Fruit fly (Drosophila melanogaster) whole organism, embryonic: ENCODE data around the gene Svil.
A peak's percentile ranks its signal among the peaks of the same experiment; 100 is the strongest.

ENCODE experiments used
- CG1024 ChIP-seq: fragments of 200-800 bp; sonication (Bioruptor generic); IDR thresholded peaks from 2 replicates; pipeline ENCODE4 v1.3.6; 2022; ENCODE audit warnings: missing biosample characterization, missing genetic modification characterization
- CG10321 ChIP-seq: fragments of 200-800 bp; sonication (Bioruptor generic); IDR thresholded peaks from 2 replicates; pipeline ENCODE4 v1.3.6; 2022; ENCODE audit warnings: missing biosample characterization, missing genetic modification characterization
- CG10462 ChIP-seq: fragments of 200-800 bp; sonication (Bioruptor generic); optimal IDR thresholded peaks from 2 replicates; lab custom pipeline; 2016; ENCODE audit warnings: missing biosample characterization, missing genetic modification characterization
- CG14710 ChIP-seq: fragments of 200-800 bp; sonication (Bioruptor generic); optimal IDR thresholded peaks from 3 replicates; lab custom pipeline; 2019; ENCODE audit warnings: missing biosample characterization, mild to moderate bottlenecking, missing genetic modification characterization, moderate library complexity
- CG15073 ChIP-seq: fragments of 200-800 bp; sonication (Bioruptor generic); optimal IDR thresholded peaks from 2 replicates; lab custom pipeline; 2016; ENCODE audit warnings: missing biosample characterization, missing genetic modification characterization
- CG15514 ChIP-seq: fragments of 200-800 bp; sonication (Bioruptor generic); optimal IDR thresholded peaks from 3 replicates; lab custom pipeline; 2017; ENCODE audit warnings: missing biosample characterization, missing genetic modification characterization, mild to moderate bottlenecking, moderate library complexity, missing genetic modification reagents
- CG16863 ChIP-seq: fragments of 200-800 bp; sonication (Bioruptor generic); optimal IDR thresholded peaks from 3 replicates; lab custom pipeline; 2016; ENCODE audit warnings: missing biosample characterization, missing genetic modification characterization
- CG2875 ChIP-seq: fragments of 200-800 bp; sonication (Bioruptor generic); optimal IDR thresholded peaks from 2 replicates; lab custom pipeline; 2017; ENCODE audit warnings: missing biosample characterization, mild to moderate bottlenecking, missing genetic modification characterization, missing genetic modification reagents
- CG31388 ChIP-seq: fragments of 200-800 bp; sonication (Bioruptor generic); optimal IDR thresholded peaks from 2 replicates; lab custom pipeline; 2016; ENCODE audit warnings: missing biosample characterization, missing genetic modification characterization
- CG32767 ChIP-seq: fragments of 200-800 bp; sonication (Bioruptor generic); IDR thresholded peaks from 2 replicates; pipeline ENCODE4 v1.3.6; 2022; ENCODE audit warnings: missing biosample characterization, missing genetic modification characterization
- CG32772 ChIP-seq: fragments of 200-800 bp; sonication (Bioruptor generic); IDR thresholded peaks from 2 replicates; pipeline ENCODE4 v1.3.6; 2022; ENCODE audit warnings: missing biosample characterization, missing genetic modification characterization
- CG3995 ChIP-seq: fragments of 200-800 bp; sonication (Bioruptor generic); optimal IDR thresholded peaks from 3 replicates; lab custom pipeline; 2016; ENCODE audit warnings: missing biosample characterization, missing genetic modification characterization
- CG42726 ChIP-seq: fragments of 200-800 bp; sonication (Bioruptor generic); IDR thresholded peaks from 2 replicates; pipeline ENCODE4 v1.3.6; 2022; ENCODE audit warnings: missing biosample characterization, missing genetic modification characterization; ENCODE audit not compliant: partially characterized antibody
- CG43689 ChIP-seq: fragments of 200-800 bp; sonication (Bioruptor generic); IDR thresholded peaks from 2 replicates; pipeline ENCODE4 v1.3.6; 2022; ENCODE audit warnings: missing biosample characterization, missing genetic modification characterization
- CG4617 ChIP-seq: fragments of 200-800 bp; sonication (Bioruptor generic); optimal IDR thresholded peaks from 3 replicates; lab custom pipeline; 2016; ENCODE audit warnings: missing biosample characterization, missing genetic modification characterization, borderline replicate concordance
- CG4854 ChIP-seq: fragments of 200-800 bp; sonication (Bioruptor generic); optimal IDR thresholded peaks from 2 replicates; lab custom pipeline; 2016; ENCODE audit warnings: missing biosample characterization, missing genetic modification characterization, inconsistent platforms
- CG8359 ChIP-seq: fragments of 200-800 bp; sonication (Bioruptor generic); optimal IDR thresholded peaks from 2 replicates; lab custom pipeline; 2017; ENCODE audit warnings: missing biosample characterization, mild to moderate bottlenecking, missing genetic modification characterization, borderline replicate concordance
- CkIIα-i1 ChIP-seq: fragments of 200-800 bp; sonication (Bioruptor generic); IDR thresholded peaks from 2 replicates; pipeline ENCODE4 v1.3.6; 2022; ENCODE audit warnings: missing biosample characterization, missing genetic modification characterization
- D19B ChIP-seq: fragments of 200-800 bp; sonication (Bioruptor generic); optimal IDR thresholded peaks from 2 replicates; lab custom pipeline; 2017; ENCODE audit warnings: missing biosample characterization, mild to moderate bottlenecking, missing genetic modification characterization
- Dek ChIP-seq: fragments of 200-800 bp; sonication (Bioruptor generic); optimal IDR thresholded peaks from 3 replicates; lab custom pipeline; 2019; ENCODE audit warnings: missing biosample characterization, mild to moderate bottlenecking, missing genetic modification characterization, moderate library complexity
- E2f2 ChIP-seq: fragments of 200-800 bp; sonication (Bioruptor generic); IDR thresholded peaks from 2 replicates; pipeline ENCODE4 v1.3.6; 2022; ENCODE audit warnings: missing biosample characterization, missing genetic modification characterization
- Elba2 ChIP-seq: fragments of 200-800 bp; sonication (Bioruptor generic); optimal IDR thresholded peaks from 3 replicates; lab custom pipeline; 2016; ENCODE audit warnings: missing biosample characterization, missing genetic modification characterization
- GATAe ChIP-seq: fragments of 200-800 bp; sonication (Bioruptor generic); conservative IDR thresholded peaks from 2 replicates; pipeline ENCODE4 v1.3.6; 2022; ENCODE audit warnings: missing biosample characterization, missing genetic modification characterization
- HLH3B ChIP-seq: fragments of 200-800 bp; sonication (Bioruptor generic); IDR thresholded peaks from 2 replicates; pipeline ENCODE4 v1.3.6; 2022; ENCODE audit warnings: missing biosample characterization, missing genetic modification characterization
- HLHmδ ChIP-seq: fragments of 200-800 bp; sonication (Bioruptor generic); optimal IDR thresholded peaks from 2 replicates; lab custom pipeline; 2018; ENCODE audit warnings: missing biosample characterization, mild to moderate bottlenecking, missing genetic modification characterization, moderate library complexity
- Hr39 ChIP-seq: fragments of >200 bp; optimal IDR thresholded peaks from 2 replicates; lab custom pipeline; 2017
- Hsf ChIP-seq: fragments of 200-800 bp; sonication (Bioruptor generic); optimal IDR thresholded peaks from 3 replicates; lab custom pipeline; 2016; ENCODE audit warnings: missing biosample characterization, missing genetic modification characterization
- Kr ChIP-seq: fragments of 200-800 bp; sonication (Bioruptor generic); optimal IDR thresholded peaks from 2 replicates; lab custom pipeline; 2017; ENCODE audit warnings: missing biosample characterization, mild to moderate bottlenecking, missing genetic modification characterization
- Oaz ChIP-seq: fragments of 200-800 bp; sonication (Bioruptor generic); IDR thresholded peaks from 2 replicates; pipeline ENCODE4 v1.3.6; 2022; ENCODE audit warnings: missing biosample characterization, missing genetic modification characterization
- Scr ChIP-seq: fragments of 200-800 bp; sonication (Bioruptor generic); IDR thresholded peaks from 2 replicates; pipeline ENCODE4 v1.3.6; 2022; ENCODE audit warnings: missing biosample characterization, missing genetic modification characterization; ENCODE audit not compliant: partially characterized antibody
- Sin3A ChIP-seq: fragments of >200 bp; optimal IDR thresholded peaks from 2 replicates; lab custom pipeline; 2018
- Tbp ChIP-seq: fragments of >200 bp; optimal IDR thresholded peaks from 2 replicates; lab custom pipeline; 2018; ENCODE audit warnings: missing biosample characterization, missing genetic modification characterization
- YL-1 ChIP-seq: fragments of 200-800 bp; sonication (Bioruptor generic); optimal IDR thresholded peaks from 3 replicates; lab custom pipeline; 2017; ENCODE audit warnings: missing biosample characterization, mild to moderate bottlenecking, missing genetic modification characterization
- ap ChIP-seq: fragments of 200-800 bp; sonication (Bioruptor generic); IDR thresholded peaks from 2 replicates; pipeline ENCODE4 v1.3.6; 2022; ENCODE audit warnings: missing biosample characterization, missing genetic modification characterization
- ara ChIP-seq: fragments of 200-800 bp; sonication (Bioruptor generic); IDR thresholded peaks from 2 replicates; pipeline ENCODE4 v1.3.6; 2022; ENCODE audit warnings: missing biosample characterization, missing genetic modification characterization
- btn ChIP-seq: fragments of 200-800 bp; sonication (Bioruptor generic); optimal IDR thresholded peaks from 2 replicates; lab custom pipeline; 2016; ENCODE audit warnings: missing biosample characterization, missing genetic modification characterization
- cas ChIP-seq: fragments of 200-800 bp; sonication (Bioruptor generic); IDR thresholded peaks from 2 replicates; pipeline ENCODE4 v1.3.6; 2022; ENCODE audit warnings: missing biosample characterization, missing genetic modification characterization
- cato ChIP-seq: fragments of 200-800 bp; sonication (Bioruptor generic); optimal IDR thresholded peaks from 2 replicates; lab custom pipeline; 2016; ENCODE audit warnings: missing biosample characterization, missing genetic modification characterization, borderline replicate concordance
- chm ChIP-seq: fragments of 200-800 bp; sonication (Bioruptor generic); IDR thresholded peaks from 2 replicates; pipeline ENCODE4 v1.3.6; 2022; ENCODE audit warnings: missing biosample characterization, missing genetic modification characterization
- croc ChIP-seq: fragments of 200-800 bp; sonication (Bioruptor generic); conservative IDR thresholded peaks from 3 replicates; pipeline ENCODE4 v1.3.6; 2022; ENCODE audit warnings: missing biosample characterization, missing genetic modification characterization
- dimm ChIP-seq: fragments of 200-800 bp; sonication (Bioruptor generic); IDR thresholded peaks from 2 replicates; pipeline ENCODE4 v1.3.6; 2022; ENCODE audit warnings: missing biosample characterization, missing genetic modification characterization
- hth ChIP-seq: fragments of >200 bp; optimal IDR thresholded peaks from 2 replicates; lab custom pipeline; 2017; ENCODE audit warnings: inconsistent platforms
- ind ChIP-seq: fragments of 200-800 bp; sonication (Bioruptor generic); optimal IDR thresholded peaks from 3 replicates; lab custom pipeline; 2016; ENCODE audit warnings: missing biosample characterization, missing genetic modification characterization
- kah ChIP-seq: fragments of 200-800 bp; sonication (Bioruptor generic); optimal IDR thresholded peaks from 2 replicates; lab custom pipeline; 2018; ENCODE audit warnings: missing biosample characterization, mild to moderate bottlenecking, missing genetic modification characterization
- klu ChIP-seq: fragments of 200-800 bp; sonication (Bioruptor generic); IDR thresholded peaks from 2 replicates; pipeline ENCODE4 v1.3.6; 2022; ENCODE audit warnings: missing biosample characterization, missing genetic modification characterization
- mirr ChIP-seq: fragments of 200-800 bp; sonication (Bioruptor generic); optimal IDR thresholded peaks from 3 replicates; lab custom pipeline; 2018; ENCODE audit warnings: missing biosample characterization, mild to moderate bottlenecking, missing genetic modification characterization
- onecut ChIP-seq: fragments of 200-800 bp; sonication (Bioruptor generic); IDR thresholded peaks from 2 replicates; pipeline ENCODE4 v1.3.6; 2022; ENCODE audit warnings: missing biosample characterization, missing genetic modification characterization
- peb ChIP-seq: fragments of 200-800 bp; sonication (Bioruptor generic); IDR thresholded peaks from 2 replicates; pipeline ENCODE4 v1.3.6; 2022; ENCODE audit warnings: missing biosample characterization, missing genetic modification characterization
- psq ChIP-seq: fragments of 200-800 bp; sonication (Bioruptor generic); optimal IDR thresholded peaks from 2 replicates; lab custom pipeline; 2017; ENCODE audit warnings: missing biosample characterization, missing genetic modification characterization
- ranshi ChIP-seq: fragments of 200-800 bp; sonication (Bioruptor generic); IDR thresholded peaks from 2 replicates; pipeline ENCODE4 v1.3.6; 2022; ENCODE audit warnings: missing biosample characterization, missing genetic modification characterization
- sug ChIP-seq: fragments of 200-800 bp; optimal IDR thresholded peaks from 2 replicates; lab custom pipeline; 2019; ENCODE audit warnings: missing biosample characterization, mild to moderate bottlenecking, missing genetic modification characterization, moderate library complexity
- unpg ChIP-seq: fragments of 200-800 bp; sonication (Bioruptor generic); optimal IDR thresholded peaks from 3 replicates; lab custom pipeline; 2018; ENCODE audit warnings: missing biosample characterization, mild to moderate bottlenecking, missing genetic modification characterization, moderate library complexity

Svil gene

dm6 chr3L:2373421-2374043, 3.9 kb upstream of the Svil start, which contains the start of the genes mRpL23 and CG9004 (continued):
- TF ChIP-seq CG4617 (GFP tag; lab: Kevin White, UChicago) (peak; percentile 100), CG2875 (GFP tag; lab: Kevin White, UChicago) (peak; percentile 97), ap (GFP tag; lab: Robert Waterston, UW) (peak; percentile 99), CkIIα-i1 (peak; percentile 96), Hr39 (no peak), dimm (peak; percentile 99), klu (GFP tag; lab: Robert Waterston, UW) (peak; percentile 99), Elba2 (GFP tag; lab: Kevin White, UChicago) (peak; percentile 95), Dek (tag; lab: Kevin White, UChicago) (peak; percentile 99), CG32767 (peak; percentile 99), kah (GFP tag; lab: Kevin White, UChicago) (peak; percentile 95), HLHmδ (GFP tag; lab: Kevin White, UChicago) (no peak), CG3995 (GFP tag; lab: Kevin White, UChicago) (peak; percentile 89), CG15073 (GFP tag; lab: Kevin White, UChicago) (peak; percentile 91), D19B (GFP tag; lab: Kevin White, UChicago) (peak; percentile 95), cas (GFP tag; lab: Robert Waterston, UW) (peak; percentile 99), CG14710 (tag; lab: Kevin White, UChicago) (peak; percentile 99), E2f2 (peak; percentile 92), ind (peak; percentile 100), CG43689 (peak; percentile 99), btn (peak; percentile 96), CG16863 (GFP tag; lab: Kevin White, UChicago) (peak; percentile 98), CG32772 (GFP tag; lab: Robert Waterston, UW) (peak; percentile 100), Hsf (GFP tag; lab: Kevin White, UChicago) (peak; percentile 100), chm (peak; percentile 99), Tbp (GFP tag; lab: Kevin White, UChicago) (no peak), Sin3A (peak; percentile 71), CG4854 (peak; percentile 99), CG15514 (peak; percentile 95), HLH3B (GFP tag; lab: Robert Waterston, UW) (peak; percentile 100), CG42726 (GFP tag; lab: Robert Waterston, UW) (no peak), croc (GFP tag; lab: Robert Waterston, UW) (peak; percentile 99), GATAe (GFP tag; lab: Robert Waterston, UW) (peak; percentile 99), unpg (GFP tag; lab: Kevin White, UChicago) (peak; percentile 99), hth (lab: Kevin White, UChicago) (no peak), cato (peak; percentile 99), CG10321 (GFP tag; lab: Robert Waterston, UW) (peak; percentile 91), onecut (peak; percentile 97), Scr (GFP tag; lab: Robert Waterston, UW) (0 out of 2 replicates have a peak, but pooled peaks have one; percentile 20), YL-1 (GFP tag; lab: Kevin White, UChicago) (peak; percentile 98), ara (GFP tag; lab: Robert Waterston, UW) (peak; percentile 100), CG1024 (GFP tag; lab: Robert Waterston, UW) (peak; percentile 97), CG10462 (GFP tag; lab: Kevin White, UChicago) (peak; percentile 99), peb (GFP tag; lab: Robert Waterston, UW) (peak; percentile 99), CG8359 (GFP tag; lab: Kevin White, UChicago) (peak; percentile 93), Kr (peak; percentile 44), psq (GFP tag; lab: Kevin White, UChicago) (peak; percentile 96), mirr (GFP tag; lab: Kevin White, UChicago) (peak; percentile 99), sug (tag; lab: Kevin White, UChicago) (peak; percentile 98), CG31388 (GFP tag; lab: Kevin White, UChicago) (peak; percentile 99), Oaz (GFP tag; lab: Robert Waterston, UW) (peak; percentile 99), ranshi (GFP tag; lab: Robert Waterston, UW) (peak; percentile 100)
